Fruit fly (Drosophila melanogaster): Measurements from ENCODE around the gene DIP-beta.

The DIP-beta gene

DNA sequence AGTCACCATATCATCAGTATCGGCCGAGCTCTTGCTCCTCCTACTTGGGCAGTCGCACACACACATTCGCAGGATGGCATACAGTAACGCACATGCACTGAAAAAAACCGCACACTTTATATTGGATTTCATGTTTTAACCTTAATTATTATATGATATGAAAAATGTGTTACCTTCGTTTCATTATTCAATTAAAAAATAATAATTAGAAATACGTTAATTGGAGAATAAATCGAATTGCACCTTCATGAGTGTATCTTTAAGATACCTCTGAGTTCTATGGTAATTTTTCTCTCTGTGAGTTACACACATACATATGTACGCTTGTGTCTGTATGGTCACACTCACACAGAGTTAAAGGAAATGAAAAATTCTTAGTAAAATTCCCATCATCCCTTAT lies 39.5 kb upstream of the DIP-beta start (continued):
- TF ChIP-seq CG6654 (GFP tag; optimal IDR thresholded peaks at IDR 0.05) (no peak), pzg (GFP tag; optimal IDR thresholded peaks at IDR 0.05) (no peak), CG10462 (GFP tag; optimal IDR thresholded peaks at IDR 0.05) (no peak), fd102C (GFP tag; optimal IDR thresholded peaks at IDR 0.05) (no peak), D19B (GFP tag; optimal IDR thresholded peaks at IDR 0.05) (no peak), CG17385 (GFP tag; optimal IDR thresholded peaks at IDR 0.05) (no peak), CG12299 (tag; optimal IDR thresholded peaks at IDR 0.05) (no peak), CG11504 (tag; optimal IDR thresholded peaks at IDR 0.05) (peak; percentile 58), cad (GFP tag; optimal IDR thresholded peaks at IDR 0.05) (no peak), CG8944 (GFP tag; optimal IDR thresholded peaks at IDR 0.05) (no peak), row (GFP tag; IDR thresholded peaks at IDR 0.05) (peak; percentile 47; the same call in 1 of the 3 replicates), PHDP (tag; optimal IDR thresholded peaks at IDR 0.05) (no peak), nmo (GFP tag; optimal IDR thresholded peaks at IDR 0.05) (peak; percentile 34), CG7839 (tag; optimal IDR thresholded peaks at IDR 0.05) (peak; percentile 43), CG14441 (GFP tag; IDR thresholded peaks at IDR 0.05) (0 out of 2 replicates have a peak, but pooled peaks have one; percentile 10), lab (GFP tag; optimal IDR thresholded peaks at IDR 0.05) (peak; percentile 34), zf30C (GFP tag; optimal IDR thresholded peaks at IDR 0.05) (peak; percentile 23), bab2 (GFP tag; optimal IDR thresholded peaks at IDR 0.05) (no peak), gcm2 (GFP tag; optimal IDR thresholded peaks at IDR 0.05) (no peak), hbn (GFP tag; IDR thresholded peaks at IDR 0.05; ENCODE audit: partially characterized antibody) (no peak), Hmr (GFP tag; optimal IDR thresholded peaks at IDR 0.05) (peak; percentile 18), CG15696 (tag; optimal IDR thresholded peaks at IDR 0.05) (peak; percentile 24), HLHmδ (GFP tag; optimal IDR thresholded peaks at IDR 0.05) (no peak), Sox100B (GFP tag; optimal IDR thresholded peaks at IDR 0.05) (peak; percentile 9), CG8924 (tag; optimal IDR thresholded peaks at IDR 0.05) (peak; percentile 2), CG7963 (GFP tag; IDR thresholded peaks at IDR 0.05; ENCODE audit: partially characterized antibody) (no peak), Hr51 (GFP tag; optimal IDR thresholded peaks at IDR 0.05) (peak in 1 of 2 experiments; percentile 51), CG17361 (GFP tag; IDR thresholded peaks at IDR 0.05) (0 out of 3 replicates have a peak, but pooled peaks have one; percentile 20), Med (GFP tag) (peak; percentile 40), Hr3 (GFP tag; optimal IDR thresholded peaks at IDR 0.05) (no peak), ems (GFP tag; optimal IDR thresholded peaks at IDR 0.05) (no peak), Aef1 (GFP tag; IDR thresholded peaks at IDR 0.05) (no peak), dimm (GFP tag; IDR thresholded peaks at IDR 0.05) (no peak), CG10979 (tag; optimal IDR thresholded peaks at IDR 0.05) (no peak), Hmx (GFP tag; optimal IDR thresholded peaks at IDR 0.05) (no peak), lov (optimal IDR thresholded peaks at IDR 0.05) (no peak), lov (GFP tag; IDR thresholded peaks at IDR 0.05) (no peak), CG7357 (GFP tag; IDR thresholded peaks at IDR 0.05) (no peak), CG30403 (GFP tag; optimal IDR thresholded peaks at IDR 0.05) (peak; percentile 6), al (GFP tag; IDR thresholded peaks at IDR 0.05) (no peak)

- TF ChIP-seq twi (tag; optimal IDR thresholded peaks at IDR 0.05) (no peak), Atf-2 (GFP tag; optimal IDR thresholded peaks at IDR 0.05) (no peak), Hr78 (GFP tag; optimal IDR thresholded peaks at IDR 0.05) (no peak), kah (GFP tag; optimal IDR thresholded peaks at IDR 0.05) (no peak), da (GFP tag; optimal IDR thresholded peaks at IDR 0.05) (no peak), sisA (GFP tag; IDR thresholded peaks at IDR 0.05) (no peak), ATbp (GFP tag; optimal IDR thresholded peaks at IDR 0.05) (no peak), nau (GFP tag; optimal IDR thresholded peaks at IDR 0.05) (no peak), CG32532 (GFP tag; IDR thresholded peaks at IDR 0.05) (no peak)
These were observed 21.3 kb upstream of the DIP-beta start, which contains the start of gene Ir20a for dm6 chrX:21478845-21479244. TSS of gene Ir20a (minus strand) at chrX:21478945.

Data from whole organism, embryonic.